Worm (Caenorhabditis elegans) whole organism, L1 larva: ENCODE measurements around the gene F22B5.5.

Experiments used
- C34B4.2 ChIP-seq: sonication (generic microtip); optimal IDR thresholded peaks from 2 replicates; lab custom pipeline; 2017; ENCODE audit warnings: mild to moderate bottlenecking, missing genetic modification characterization, missing compliant biosample characterization
- dsc-1 ChIP-seq: sonication (generic microtip); optimal IDR thresholded peaks from 2 replicates; lab custom pipeline; 2016; ENCODE audit warnings: mild to moderate bottlenecking, missing genetic modification characterization, missing compliant biosample characterization
- efl-1 ChIP-seq, 4 experiments: fragments of 150-350 bp; optimal IDR thresholded peaks in 3 of 4; peaks in 1 of 4; 1 replicate in 1 of 4; 2 replicates in 3 of 4; lab custom pipeline; 2014; ENCODE audit warnings: missing biosample characterization in 2 of 4, missing genetic modification characterization in 2 of 4, missing genetic modification reagents in 2 of 4
- fkh-10 ChIP-seq: sonication (generic microtip); optimal IDR thresholded peaks from 2 replicates; lab custom pipeline; 2017; ENCODE audit warnings: missing biosample characterization, missing genetic modification reagents, missing genetic modification characterization
- fos-1 ChIP-seq: fragments of 150-350 bp; optimal IDR thresholded peaks from 2 replicates; lab custom pipeline; 2014; ENCODE audit warnings: missing biosample characterization, missing genetic modification characterization
- hlh-17 ChIP-seq: fragments of 200-800 bp; sonication (Bioruptor generic); optimal IDR thresholded peaks from 2 replicates; lab custom pipeline; 2018; ENCODE audit warnings: missing genetic modification characterization, mild to moderate bottlenecking, missing compliant biosample characterization, moderate library complexity, borderline replicate concordance
- irx-1 ChIP-seq: sonication (generic microtip); optimal IDR thresholded peaks from 2 replicates; lab custom pipeline; 2016; ENCODE audit warnings: missing genetic modification characterization, missing compliant biosample characterization
- lin-15B ChIP-seq: fragments of 150-350 bp; sonication (generic microtip); optimal IDR thresholded peaks from 3 replicates; lab custom pipeline; 2014; ENCODE audit warnings: missing biosample characterization, missing genetic modification characterization
- lir-3 ChIP-seq: sonication (generic microtip); optimal IDR thresholded peaks from 2 replicates; lab custom pipeline; 2016; ENCODE audit warnings: mild to moderate bottlenecking, missing genetic modification characterization, moderate library complexity, missing compliant biosample characterization; ENCODE audit not compliant: poor library complexity
- mab-9 ChIP-seq: fragments of 200-800 bp; sonication (Bioruptor generic); IDR thresholded peaks from 2 replicates; pipeline ENCODE4 v1.3.6; 2022; ENCODE audit warnings: missing genetic modification reagents, missing genetic modification characterization, missing compliant biosample characterization
- mdl-1 ChIP-seq, 2 experiments: fragments of 150-350 bp; optimal IDR thresholded peaks; 2 replicates each; lab custom pipeline; 2014 to 2017; ENCODE audit warnings: missing biosample characterization in 2 of 2, missing genetic modification characterization in 2 of 2, inconsistent platforms in 1 of 2
- nhr-12 ChIP-seq: sonication (generic microtip); optimal IDR thresholded peaks from 2 replicates; lab custom pipeline; 2017; ENCODE audit warnings: missing biosample characterization, missing genetic modification characterization
- nhr-19 ChIP-seq: fragments of 200-800 bp; sonication (Bioruptor generic); conservative IDR thresholded peaks from 2 replicates; pipeline ENCODE4 v1.3.6; 2022; ENCODE audit warnings: missing genetic modification characterization, missing compliant biosample characterization
- nhr-20 ChIP-seq: sonication (generic microtip); optimal IDR thresholded peaks from 2 replicates; lab custom pipeline; 2016; ENCODE audit warnings: mild to moderate bottlenecking, missing genetic modification characterization, missing compliant biosample characterization
- nhr-28 ChIP-seq: fragments of 150-350 bp; optimal IDR thresholded peaks from 2 replicates; lab custom pipeline; 2014; ENCODE audit warnings: missing biosample characterization, missing genetic modification characterization
- nhr-77 ChIP-seq: fragments of 150-350 bp; optimal IDR thresholded peaks from 2 replicates; lab custom pipeline; 2014; ENCODE audit warnings: missing biosample characterization, missing genetic modification characterization
- pax-3 ChIP-seq: fragments of 200-800 bp; sonication (Bioruptor generic); optimal IDR thresholded peaks from 2 replicates; lab custom pipeline; 2018; ENCODE audit warnings: mild to moderate bottlenecking, missing genetic modification characterization, moderate library complexity, missing compliant biosample characterization
- sox-4 ChIP-seq: sonication (generic microtip); optimal IDR thresholded peaks from 2 replicates; lab custom pipeline; 2016; ENCODE audit warnings: missing genetic modification characterization, missing compliant biosample characterization
- sup-37 ChIP-seq: fragments of 200-800 bp; sonication (Bioruptor generic); optimal IDR thresholded peaks from 2 replicates; lab custom pipeline; 2018; ENCODE audit warnings: mild to moderate bottlenecking, missing genetic modification characterization, missing compliant biosample characterization
- unc-98 ChIP-seq: fragments of 200-800 bp; sonication (Bioruptor generic); IDR thresholded peaks from 2 replicates; pipeline ENCODE4 v1.3.6; 2022; ENCODE audit warnings: missing genetic modification characterization, missing compliant biosample characterization
- xbp-1 ChIP-seq: sonication (generic microtip); optimal IDR thresholded peaks from 2 replicates; lab custom pipeline; 2016; ENCODE audit warnings: missing genetic modification characterization, missing compliant biosample characterization
- zag-1 ChIP-seq: fragments of 150-350 bp; optimal IDR thresholded peaks from 2 replicates; lab custom pipeline; 2014; ENCODE audit warnings: missing biosample characterization, missing genetic modification characterization

F22B5.5 gene

DNA sequence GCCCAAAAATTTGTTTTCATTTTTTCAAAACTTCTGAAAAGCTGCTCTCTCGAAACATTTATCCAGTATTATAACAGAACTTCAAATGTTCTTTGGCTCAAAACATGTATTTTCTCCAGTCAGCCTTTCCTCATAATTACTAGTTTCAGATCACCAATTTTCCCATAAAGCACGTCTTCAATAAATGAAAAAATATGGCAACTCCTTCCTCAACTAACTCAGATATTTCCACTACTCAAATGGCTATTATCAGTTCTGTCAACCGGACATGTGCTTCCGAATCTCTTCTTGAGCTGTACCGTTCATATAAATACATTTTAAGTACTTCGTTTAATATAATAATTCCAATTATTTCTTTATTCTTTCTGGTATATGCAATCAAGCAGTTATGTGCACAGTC lies 46.9 kb downstream of the F22B5.5 start, which contains the start of gene sra-13:
sra-13 (plus strand) TSS at position 195 of the 400 bp plus-strand sequence.
- TF ChIP-seq C34B4.2 (tag; lab: Kevin White, UChicago) (no peak), nhr-20 (tag; lab: Kevin White, UChicago) (no peak), nhr-77 (tag; lab: Kevin White, UChicago) (no peak), sox-4 (tag; lab: Kevin White, UChicago) (no peak), sup-37 (GFP tag; lab: Kevin White, UChicago) (no peak), nhr-12 (no peak), lir-3 (tag; lab: Kevin White, UChicago) (no peak), dsc-1 (no peak), mdl-1 (tag; optimal IDR thresholded peaks at IDR 0.05; lab: Kevin White, UChicago) (no peak), unc-98 (GFP tag; lab: Robert Waterston, UW) (no peak), irx-1 (no peak), fos-1 (no peak), xbp-1 (tag; lab: Kevin White, UChicago) (no peak), lin-15B (no peak)

DNA sequence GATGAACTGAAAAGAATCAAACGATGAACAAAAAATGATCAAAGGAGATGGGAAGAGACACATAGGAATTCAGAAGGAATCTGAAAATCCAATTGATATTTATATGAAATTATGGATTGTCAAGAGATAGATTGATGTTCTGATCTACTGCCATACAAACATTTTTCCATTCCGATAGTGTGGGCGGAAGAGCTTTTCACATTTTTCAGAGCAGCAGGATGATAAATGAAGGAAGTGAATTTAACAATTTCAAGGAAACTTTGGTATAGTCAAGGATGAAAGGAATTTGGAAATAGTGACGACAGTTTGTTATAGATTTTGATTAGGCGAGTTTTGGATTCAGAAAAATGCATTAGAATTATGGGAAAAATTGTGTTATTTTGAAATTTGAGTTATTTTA lies 49.1 kb downstream of the F22B5.5 start, which contains the start of gene ubc-24:
ubc-24 (plus strand) TSS at position 301 of the 400 bp plus-strand sequence.
- TF ChIP-seq hlh-17 = no peak
- no peak for TF ChIP-seq zag-1
- no peak for TF ChIP-seq mab-9 (GFP tag; lab: Robert Waterston, UW)
- no peak for TF ChIP-seq unc-98 (GFP tag; lab: Robert Waterston, UW)
- TF ChIP-seq nhr-28 (tag; lab: Kevin White, UChicago) = no peak
- TF ChIP-seq pax-3 (tag; lab: Kevin White, UChicago) = no peak
- TF ChIP-seq lin-15B = no peak
- no peak for TF ChIP-seq nhr-19
- TF ChIP-seq efl-1 (optimal IDR thresholded peaks at IDR 0.05; lab: Kevin White, UChicago) = no peak
- TF ChIP-seq efl-1 (GFP tag; optimal IDR thresholded peaks at IDR 0.05 in 1 of 2; lab: Kevin White, UChicago) = no peak
- TF ChIP-seq fkh-10 (GFP tag; lab: Kevin White, UChicago) = no peak

DNA sequence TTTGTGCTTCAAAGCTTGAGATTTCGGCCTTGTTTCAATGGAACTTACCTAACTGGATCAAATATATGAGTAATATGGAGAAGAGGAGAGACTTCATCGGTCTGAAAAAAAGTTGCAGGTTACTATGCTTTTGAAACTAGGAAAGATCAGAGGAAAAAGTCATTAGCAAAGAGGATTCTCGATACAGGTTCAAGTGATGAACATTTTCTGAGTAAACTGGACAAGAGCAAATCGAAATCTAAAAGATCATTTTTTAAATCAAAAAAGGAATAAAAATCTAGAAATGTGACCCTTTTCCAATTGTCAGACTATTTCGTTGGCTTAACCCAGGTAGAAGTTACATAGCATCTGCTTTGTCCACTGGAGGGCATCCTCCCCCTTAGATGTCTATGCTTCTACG lies 49.7 kb downstream of the F22B5.5 start, which contains the start of gene skpo-1:
skpo-1 (minus strand) TSS at position 101 of the 400 bp plus-strand sequence.
- TF ChIP-seq efl-1 (optimal IDR thresholded peaks at IDR 0.05; lab: Kevin White, UChicago) = no peak
- TF ChIP-seq efl-1 (GFP tag; optimal IDR thresholded peaks at IDR 0.05 in 1 of 2; lab: Kevin White, UChicago) = peak in 1 of 2 experiments; percentile 10
- no peak for TF ChIP-seq irx-1
